Fruit fly (Drosophila melanogaster) whole organism, embryonic: ENCODE measurements around the gene CG18281.

ENCODE experiments used
- Atf6 ChIP-seq: fragments of 200-800 bp; sonication (Bioruptor generic); IDR thresholded peaks from 2 replicates; pipeline ENCODE4 v1.3.6; 2022; ENCODE audit warnings: missing biosample characterization, missing genetic modification characterization
- C15 ChIP-seq: fragments of 200-800 bp; sonication (Bioruptor generic); IDR thresholded peaks from 3 replicates; pipeline ENCODE4 v1.3.6; 2022; ENCODE audit warnings: missing biosample characterization, missing genetic modification characterization
- CG10147 ChIP-seq: fragments of 200-800 bp; sonication (Bioruptor generic); optimal IDR thresholded peaks from 2 replicates; lab custom pipeline; 2019; ENCODE audit warnings: missing biosample characterization, mild to moderate bottlenecking, missing genetic modification characterization, moderate library complexity
- CG10321 ChIP-seq: fragments of 200-800 bp; sonication (Bioruptor generic); IDR thresholded peaks from 2 replicates; pipeline ENCODE4 v1.3.6; 2022; ENCODE audit warnings: missing biosample characterization, missing genetic modification characterization
- CG10366 ChIP-seq: fragments of 200-800 bp; sonication (Bioruptor generic); IDR thresholded peaks from 2 replicates; pipeline ENCODE4 v1.3.6; 2022; ENCODE audit warnings: missing biosample characterization, missing genetic modification characterization
- CG11560 ChIP-seq: fragments of 200-800 bp; sonication (Bioruptor generic); IDR thresholded peaks from 3 replicates; pipeline ENCODE4 v1.3.6; 2022; ENCODE audit warnings: missing biosample characterization, missing genetic modification characterization
- CG13123 ChIP-seq: fragments of 200-800 bp; sonication (Bioruptor generic); optimal IDR thresholded peaks from 2 replicates; lab custom pipeline; 2016; ENCODE audit warnings: missing biosample characterization, missing genetic modification characterization
- CG13287 ChIP-seq: fragments of 200-800 bp; sonication (Bioruptor generic); IDR thresholded peaks from 2 replicates; pipeline ENCODE4 v1.3.6; 2022; ENCODE audit warnings: missing biosample characterization, missing genetic modification characterization; ENCODE audit not compliant: partially characterized antibody
- CG13624 ChIP-seq: fragments of 200-800 bp; sonication (Bioruptor generic); optimal IDR thresholded peaks from 2 replicates; lab custom pipeline; 2016; ENCODE audit warnings: missing biosample characterization, missing genetic modification characterization
- CG14667 ChIP-seq: fragments of 200-800 bp; sonication (Bioruptor generic); IDR thresholded peaks from 2 replicates; pipeline ENCODE4 v1.3.6; 2022; ENCODE audit warnings: missing biosample characterization, missing genetic modification characterization
- CG14710 ChIP-seq: fragments of 200-800 bp; sonication (Bioruptor generic); optimal IDR thresholded peaks from 3 replicates; lab custom pipeline; 2019; ENCODE audit warnings: missing biosample characterization, mild to moderate bottlenecking, missing genetic modification characterization, moderate library complexity
- CG15011 ChIP-seq: fragments of 200-800 bp; sonication (Bioruptor generic); optimal IDR thresholded peaks from 3 replicates; lab custom pipeline; 2018; ENCODE audit warnings: missing biosample characterization, mild to moderate bottlenecking, missing genetic modification characterization
- CG1529 ChIP-seq: fragments of 200-800 bp; sonication (Bioruptor generic); optimal IDR thresholded peaks from 3 replicates; lab custom pipeline; 2018; ENCODE audit warnings: missing biosample characterization, missing genetic modification characterization
- CG1603 ChIP-seq: fragments of 200-800 bp; sonication (Bioruptor generic); optimal IDR thresholded peaks from 2 replicates; lab custom pipeline; 2019; ENCODE audit warnings: missing biosample characterization, mild to moderate bottlenecking, missing genetic modification characterization, moderate library complexity
- CG17829 ChIP-seq: fragments of 200-800 bp; optimal IDR thresholded peaks from 2 replicates; lab custom pipeline; 2019; ENCODE audit warnings: missing biosample characterization, mild to moderate bottlenecking, missing genetic modification characterization, moderate library complexity
- CG2116 ChIP-seq: fragments of 200-800 bp; sonication (Bioruptor generic); optimal IDR thresholded peaks from 3 replicates; lab custom pipeline; 2018; ENCODE audit warnings: missing biosample characterization, mild to moderate bottlenecking, missing genetic modification characterization
- CG2889 ChIP-seq: fragments of 200-800 bp; sonication (Bioruptor generic); IDR thresholded peaks from 3 replicates; pipeline ENCODE4 v1.3.6; 2022; ENCODE audit warnings: missing biosample characterization, missing genetic modification characterization
- CG3163 ChIP-seq: fragments of 200-800 bp; sonication (Bioruptor generic); optimal IDR thresholded peaks from 3 replicates; lab custom pipeline; 2016; ENCODE audit warnings: missing biosample characterization, missing genetic modification characterization
- CG6854 ChIP-seq: fragments of 200-800 bp; sonication (Bioruptor generic); optimal IDR thresholded peaks from 3 replicates; lab custom pipeline; 2017; ENCODE audit warnings: missing biosample characterization, mild to moderate bottlenecking, missing genetic modification characterization
- CG9609 ChIP-seq: fragments of 200-800 bp; sonication (Bioruptor generic); optimal IDR thresholded peaks from 3 replicates; lab custom pipeline; 2016; ENCODE audit warnings: missing biosample characterization, missing genetic modification characterization
- Dll ChIP-seq: fragments of 200-800 bp; sonication (Bioruptor generic); IDR thresholded peaks from 4 replicates; pipeline ENCODE4 v1.3.6; 2022; ENCODE audit warnings: missing biosample characterization, missing genetic modification characterization; ENCODE audit not compliant: partially characterized antibody
- Drgx ChIP-seq: fragments of 200-800 bp; sonication (Bioruptor generic); IDR thresholded peaks from 2 replicates; pipeline ENCODE4 v1.3.6; 2022; ENCODE audit warnings: missing biosample characterization, missing genetic modification characterization
- HLHmδ ChIP-seq: fragments of 200-800 bp; sonication (Bioruptor generic); optimal IDR thresholded peaks from 2 replicates; lab custom pipeline; 2018; ENCODE audit warnings: missing biosample characterization, mild to moderate bottlenecking, missing genetic modification characterization, moderate library complexity
- Hand ChIP-seq: fragments of 200-800 bp; sonication (Bioruptor generic); optimal IDR thresholded peaks from 2 replicates; lab custom pipeline; 2017; ENCODE audit warnings: mild to moderate bottlenecking, missing biosample characterization, missing genetic modification reagents, missing genetic modification characterization
- HmgZ ChIP-seq: fragments of 200-800 bp; sonication (Bioruptor generic); optimal IDR thresholded peaks from 2 replicates; lab custom pipeline; 2018; ENCODE audit warnings: missing biosample characterization, mild to moderate bottlenecking, missing genetic modification characterization
- Jarid2 ChIP-seq: fragments of 200-800 bp; sonication (Bioruptor generic); optimal IDR thresholded peaks from 3 replicates; lab custom pipeline; 2017; ENCODE audit warnings: mild to moderate bottlenecking, missing biosample characterization, missing genetic modification reagents, missing genetic modification characterization
- Lhr ChIP-seq: fragments of 200-800 bp; sonication (Bioruptor generic); optimal IDR thresholded peaks from 3 replicates; lab custom pipeline; 2017; ENCODE audit warnings: mild to moderate bottlenecking, missing biosample characterization, missing genetic modification reagents, missing genetic modification characterization
- Meics ChIP-seq: fragments of 200-800 bp; sonication (Bioruptor generic); optimal IDR thresholded peaks from 2 replicates; lab custom pipeline; 2017; ENCODE audit warnings: missing biosample characterization, mild to moderate bottlenecking, missing genetic modification characterization
- Rx ChIP-seq: fragments of 200-800 bp; sonication (Bioruptor generic); IDR thresholded peaks from 2 replicates; pipeline ENCODE4 v1.3.6; 2022; ENCODE audit warnings: missing biosample characterization, missing genetic modification characterization
- Sry-δ ChIP-seq: fragments of 200-800 bp; sonication (Bioruptor generic); optimal IDR thresholded peaks from 2 replicates; lab custom pipeline; 2016; ENCODE audit warnings: missing biosample characterization, missing genetic modification characterization
- Trl ChIP-seq, 3 experiments: fragments of >200 bp in 2 of 3; fragments of 200-800 bp in 1 of 3; sonication (Bioruptor generic) in 1 of 3; optimal IDR thresholded peaks; 2 replicates in 1 of 3; 3 replicates in 2 of 3; lab custom pipeline; 2016 to 2017; ENCODE audit warnings: missing biosample characterization in 1 of 3, missing genetic modification characterization in 1 of 3
- Xbp1 ChIP-seq: fragments of 200-800 bp; sonication (Bioruptor generic); optimal IDR thresholded peaks from 3 replicates; lab custom pipeline; 2016; ENCODE audit warnings: missing biosample characterization, mild to moderate bottlenecking, missing genetic modification characterization
- al ChIP-seq: fragments of 200-800 bp; sonication (Bioruptor generic); IDR thresholded peaks from 2 replicates; pipeline ENCODE4 v1.3.6; 2022; ENCODE audit warnings: missing biosample characterization, missing genetic modification characterization
- amos ChIP-seq: fragments of 200-800 bp; sonication (Bioruptor generic); IDR thresholded peaks from 2 replicates; pipeline ENCODE4 v1.3.6; 2022; ENCODE audit warnings: missing biosample characterization, missing genetic modification characterization; ENCODE audit not compliant: partially characterized antibody
- aop ChIP-seq: fragments of 200-800 bp; sonication (Bioruptor generic); IDR thresholded peaks from 2 replicates; pipeline ENCODE4 v1.3.6; 2022; ENCODE audit warnings: missing biosample characterization, missing genetic modification characterization
- ara ChIP-seq: fragments of 200-800 bp; sonication (Bioruptor generic); IDR thresholded peaks from 2 replicates; pipeline ENCODE4 v1.3.6; 2022; ENCODE audit warnings: missing biosample characterization, missing genetic modification characterization
- az2 ChIP-seq: fragments of 200-800 bp; sonication (Bioruptor generic); optimal IDR thresholded peaks from 3 replicates; lab custom pipeline; 2016; ENCODE audit warnings: missing biosample characterization, missing genetic modification characterization
- fd102C ChIP-seq: fragments of 200-800 bp; sonication (Bioruptor generic); optimal IDR thresholded peaks from 2 replicates; lab custom pipeline; 2018; ENCODE audit warnings: missing biosample characterization, mild to moderate bottlenecking, missing genetic modification characterization, moderate library complexity
- gsb ChIP-seq: fragments of 200-800 bp; sonication (Bioruptor generic); IDR thresholded peaks from 2 replicates; pipeline ENCODE4 v1.3.6; 2022; ENCODE audit warnings: missing biosample characterization, missing genetic modification characterization
- gsb-n ChIP-seq: fragments of 200-800 bp; sonication (Bioruptor generic); optimal IDR thresholded peaks from 3 replicates; lab custom pipeline; 2018; ENCODE audit warnings: missing biosample characterization, mild to moderate bottlenecking, missing genetic modification characterization
- h ChIP-seq: fragments of >200 bp; optimal IDR thresholded peaks from 2 replicates; lab custom pipeline; 2017
- ham ChIP-seq: fragments of 200-800 bp; sonication (Bioruptor generic); IDR thresholded peaks from 2 replicates; pipeline ENCODE4 v1.3.6; 2022; ENCODE audit warnings: missing biosample characterization, missing genetic modification characterization
- lov ChIP-seq, 2 experiments: fragments of 200-800 bp in 1 of 2; fragments of >200 bp in 1 of 2; sonication (Bioruptor generic) in 1 of 2; IDR thresholded peaks in 1 of 2; optimal IDR thresholded peaks in 1 of 2; 2 replicates in 1 of 2; 3 replicates in 1 of 2; pipeline versions ENCODE4 v1.3.6 to Lab custom; 2017 to 2022; ENCODE audit warnings: missing biosample characterization in 1 of 2, missing genetic modification characterization in 1 of 2
- nau ChIP-seq: fragments of 200-800 bp; sonication (Bioruptor generic); optimal IDR thresholded peaks from 3 replicates; lab custom pipeline; 2017; ENCODE audit warnings: missing biosample characterization, mild to moderate bottlenecking, missing genetic modification characterization, missing genetic modification reagents
- nerfin-2 ChIP-seq: fragments of 200-800 bp; sonication (Bioruptor generic); IDR thresholded peaks from 2 replicates; pipeline ENCODE4 v1.3.6; 2022; ENCODE audit warnings: missing biosample characterization, missing genetic modification characterization; ENCODE audit not compliant: partially characterized antibody
- nmo ChIP-seq: fragments of 200-800 bp; sonication (Bioruptor generic); optimal IDR thresholded peaks from 2 replicates; lab custom pipeline; 2018; ENCODE audit warnings: missing biosample characterization, mild to moderate bottlenecking, missing genetic modification characterization, moderate library complexity
- odd ChIP-seq: fragments of 200-800 bp; sonication (Bioruptor generic); optimal IDR thresholded peaks from 2 replicates; lab custom pipeline; 2017; ENCODE audit warnings: missing biosample characterization, mild to moderate bottlenecking, missing genetic modification characterization
- tx ChIP-seq: fragments of 200-800 bp; sonication (Bioruptor generic); optimal IDR thresholded peaks from 2 replicates; lab custom pipeline; 2016; ENCODE audit warnings: missing biosample characterization, missing genetic modification characterization
- zen2 ChIP-seq: fragments of 200-800 bp; sonication (Bioruptor generic); IDR thresholded peaks from 3 replicates; pipeline ENCODE4 v1.3.6; 2022; ENCODE audit warnings: missing biosample characterization, missing genetic modification characterization; ENCODE audit not compliant: partially characterized antibody

Gene CG18281

DNA sequence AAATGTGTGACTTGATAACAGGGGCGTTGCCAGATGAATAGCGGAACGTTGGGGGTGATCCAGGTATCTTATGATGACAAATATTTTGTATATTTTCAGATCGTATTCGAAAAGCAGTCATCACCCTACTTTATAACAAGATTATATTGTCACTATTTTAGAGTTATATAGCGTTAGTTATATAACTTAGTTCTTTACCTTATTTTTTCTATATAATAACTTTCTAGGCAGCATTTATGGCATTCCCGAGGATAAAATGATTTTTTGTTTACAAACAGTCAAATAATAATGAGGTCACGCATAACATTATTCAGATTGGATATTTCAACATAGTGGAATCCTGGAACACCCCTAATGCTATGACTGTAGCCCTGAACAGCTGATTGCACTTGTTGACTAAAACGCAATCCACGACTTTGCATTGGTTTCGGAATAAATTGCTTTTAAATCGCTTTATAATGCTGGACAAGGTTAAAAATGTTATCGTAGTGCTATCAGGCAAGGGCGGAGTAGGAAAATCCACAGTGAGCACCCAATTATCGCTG, 26.6 kb downstream of the CG18281 start, which contains the start of gene Nubp2 (continued):
- TF ChIP-seq HmgZ (tag; lab: Kevin White, UChicago), result peak; percentile 97
- peak; percentile 95 for TF ChIP-seq al (GFP tag; lab: Robert Waterston, UW)
- TF ChIP-seq Jarid2 (GFP tag; lab: Kevin White, UChicago), result peak; percentile 71
- peak; percentile 68 for TF ChIP-seq ara (GFP tag; lab: Robert Waterston, UW)
- TF ChIP-seq Atf6 (GFP tag; lab: Robert Waterston, UW), result peak; percentile 94
- peak; percentile 89 for TF ChIP-seq CG14667 (GFP tag; lab: Robert Waterston, UW)
- TF ChIP-seq az2 (GFP tag; lab: Kevin White, UChicago), result peak; percentile 96
- peak; percentile 82 for TF ChIP-seq CG6854 (GFP tag; lab: Kevin White, UChicago)
- no peak for TF ChIP-seq zen2 (GFP tag; lab: Robert Waterston, UW)
- peak; percentile 55 for TF ChIP-seq CG10321 (GFP tag; lab: Robert Waterston, UW)
- peak; percentile 98 for TF ChIP-seq nmo (GFP tag; lab: Kevin White, UChicago)
- peak; percentile 92 for TF ChIP-seq CG13624 (GFP tag; lab: Kevin White, UChicago)
- no peak for TF ChIP-seq nerfin-2
- TF ChIP-seq CG11560 (tag; lab: Robert Waterston, UW), result peak; percentile 83
- TF ChIP-seq Drgx, result peak; percentile 83
- no peak for TF ChIP-seq h (lab: Kevin White, UChicago)
- TF ChIP-seq C15 (GFP tag; lab: Robert Waterston, UW), result peak; percentile 75; the same call in 2 of the 3 replicates
- TF ChIP-seq Hand (GFP tag; lab: Kevin White, UChicago), result peak; percentile 83
- peak; percentile 96 for TF ChIP-seq Meics
- peak; percentile 89 for TF ChIP-seq CG1529 (GFP tag; lab: Kevin White, UChicago)
- TF ChIP-seq gsb (GFP tag; lab: Robert Waterston, UW), result peak; percentile 86
- TF ChIP-seq CG14710 (tag; lab: Kevin White, UChicago), result peak; percentile 97
- no peak; the same call in 1 of the 3 replicates for TF ChIP-seq CG2889 (GFP tag; lab: Robert Waterston, UW)
- TF ChIP-seq CG10366 (GFP tag; lab: Robert Waterston, UW), result peak; percentile 90
- peak; percentile 71 for TF ChIP-seq Sry-δ (GFP tag; lab: Kevin White, UChicago)
- TF ChIP-seq CG3163 (GFP tag; lab: Kevin White, UChicago), result peak; percentile 71
- peak; percentile 87 for TF ChIP-seq nau (GFP tag; lab: Kevin White, UChicago)
- TF ChIP-seq Xbp1, result peak; percentile 98
- TF ChIP-seq Dll (GFP tag; lab: Robert Waterston, UW), result no peak; the same call in 3 of the 4 replicates
- TF ChIP-seq CG15011 (GFP tag; lab: Kevin White, UChicago), result peak; percentile 92
- TF ChIP-seq Trl (optimal IDR thresholded peaks at IDR 0.05; lab: Kevin White, UChicago), result no peak
- TF ChIP-seq Trl (GFP tag; optimal IDR thresholded peaks at IDR 0.05; lab: Kevin White, UChicago), result peak; percentile 92
- TF ChIP-seq CG2116 (GFP tag; lab: Kevin White, UChicago), result peak; percentile 84
- TF ChIP-seq ham (GFP tag; lab: Robert Waterston, UW), result peak; percentile 73
- peak; percentile 90 for TF ChIP-seq odd (GFP tag; lab: Kevin White, UChicago)
- TF ChIP-seq tx (GFP tag; lab: Kevin White, UChicago), result peak; percentile 92
- TF ChIP-seq HLHmδ (GFP tag; lab: Kevin White, UChicago), result no peak
- no peak for TF ChIP-seq amos (GFP tag; lab: Robert Waterston, UW)
- peak; percentile 95 for TF ChIP-seq CG10147 (GFP tag; lab: Kevin White, UChicago)
- TF ChIP-seq Lhr (GFP tag; lab: Kevin White, UChicago), result peak; percentile 88
- no peak for TF ChIP-seq lov (optimal IDR thresholded peaks at IDR 0.05; lab: Kevin White, UChicago)
- no peak for TF ChIP-seq lov (GFP tag; IDR thresholded peaks at IDR 0.05; lab: Robert Waterston, UW)
- peak; percentile 53 for TF ChIP-seq fd102C (GFP tag; lab: Kevin White, UChicago)
- TF ChIP-seq CG13287, result 0 out of 2 replicates have a peak, but pooled peaks have one; percentile 7
- TF ChIP-seq CG1603 (tag; lab: Kevin White, UChicago), result peak; percentile 86
- TF ChIP-seq Rx (GFP tag; lab: Robert Waterston, UW), result peak; percentile 84
- peak; percentile 92 for TF ChIP-seq gsb-n (tag; lab: Kevin White, UChicago)
- peak; percentile 94 for TF ChIP-seq CG9609
- TF ChIP-seq CG13123, result peak; percentile 93
- TF ChIP-seq aop (GFP tag; lab: Robert Waterston, UW), result 0 out of 2 replicates have a peak, but pooled peaks have one; percentile 13
- TF ChIP-seq CG17829 (tag; lab: Kevin White, UChicago), result peak; percentile 97
